Fruit fly (Drosophila melanogaster) whole organism, embryonic: ENCODE results near the gene Gr28a.
A peak's percentile ranks its signal among the peaks of the same experiment; 100 is the strongest.

Experiments used
- Bgb ChIP-seq: fragments of 200-800 bp; sonication (Bioruptor generic); IDR thresholded peaks from 2 replicates; pipeline ENCODE4 v1.3.6; 2022; ENCODE audit warnings: missing biosample characterization, missing genetic modification characterization; ENCODE audit not compliant: partially characterized antibody
- CG1024 ChIP-seq: fragments of 200-800 bp; sonication (Bioruptor generic); IDR thresholded peaks from 2 replicates; pipeline ENCODE4 v1.3.6; 2022; ENCODE audit warnings: missing biosample characterization, missing genetic modification characterization
- CG11093 ChIP-seq: fragments of 200-800 bp; sonication (Bioruptor generic); IDR thresholded peaks from 3 replicates; pipeline ENCODE4 v1.3.6; 2022; ENCODE audit warnings: missing biosample characterization, missing genetic modification characterization
- CG11398 ChIP-seq: fragments of 200-800 bp; sonication (Bioruptor generic); optimal IDR thresholded peaks from 2 replicates; lab custom pipeline; 2016; ENCODE audit warnings: missing biosample characterization, missing genetic modification characterization
- CG11504 ChIP-seq: fragments of 200-800 bp; sonication (Bioruptor generic); optimal IDR thresholded peaks from 3 replicates; lab custom pipeline; 2019; ENCODE audit warnings: missing biosample characterization, mild to moderate bottlenecking, missing genetic modification characterization, moderate library complexity
- CG11723 ChIP-seq: fragments of 200-800 bp; sonication (Bioruptor generic); optimal IDR thresholded peaks from 2 replicates; lab custom pipeline; 2017; ENCODE audit warnings: missing biosample characterization, mild to moderate bottlenecking, missing genetic modification characterization
- CG13123 ChIP-seq: fragments of 200-800 bp; sonication (Bioruptor generic); optimal IDR thresholded peaks from 2 replicates; lab custom pipeline; 2016; ENCODE audit warnings: missing biosample characterization, missing genetic modification characterization
- CG13296 ChIP-seq: fragments of 200-800 bp; sonication (Bioruptor generic); optimal IDR thresholded peaks from 3 replicates; lab custom pipeline; 2018; ENCODE audit warnings: missing biosample characterization, mild to moderate bottlenecking, missing genetic modification characterization
- CG14965 ChIP-seq: fragments of 200-800 bp; sonication (Bioruptor generic); optimal IDR thresholded peaks from 2 replicates; lab custom pipeline; 2016; ENCODE audit warnings: missing biosample characterization, missing genetic modification characterization, borderline replicate concordance
- CG15479 ChIP-seq: fragments of 200-800 bp; sonication (Bioruptor generic); optimal IDR thresholded peaks from 3 replicates; lab custom pipeline; 2019; ENCODE audit warnings: missing biosample characterization, mild to moderate bottlenecking, missing genetic modification characterization, moderate library complexity
- CG17328 ChIP-seq: fragments of 200-800 bp; sonication (Bioruptor generic); IDR thresholded peaks from 2 replicates; pipeline ENCODE4 v1.3.6; 2022; ENCODE audit warnings: missing biosample characterization, missing genetic modification characterization
- CG5180 ChIP-seq: fragments of 200-800 bp; sonication (Bioruptor generic); optimal IDR thresholded peaks from 3 replicates; lab custom pipeline; 2017; ENCODE audit warnings: missing biosample characterization, missing genetic modification characterization, mild to moderate bottlenecking, moderate library complexity, missing genetic modification reagents
- CG7271 ChIP-seq: fragments of 200-800 bp; sonication (Bioruptor generic); optimal IDR thresholded peaks from 2 replicates; lab custom pipeline; 2018; ENCODE audit warnings: missing biosample characterization, mild to moderate bottlenecking, missing genetic modification characterization, moderate library complexity
- CG7357 ChIP-seq: fragments of 200-800 bp; sonication (Bioruptor generic); IDR thresholded peaks from 3 replicates; pipeline ENCODE4 v1.3.6; 2022; ENCODE audit warnings: missing biosample characterization, missing genetic modification characterization
- CG7928 ChIP-seq: fragments of 200-800 bp; sonication (Bioruptor generic); optimal IDR thresholded peaks from 2 replicates; lab custom pipeline; 2017; ENCODE audit warnings: missing biosample characterization, mild to moderate bottlenecking, missing genetic modification characterization
- Doc3 ChIP-seq: fragments of 200-800 bp; sonication (Bioruptor generic); IDR thresholded peaks from 3 replicates; pipeline ENCODE4 v1.3.6; 2022; ENCODE audit warnings: missing biosample characterization, missing genetic modification characterization; ENCODE audit not compliant: partially characterized antibody
- Elba2 ChIP-seq: fragments of 200-800 bp; sonication (Bioruptor generic); optimal IDR thresholded peaks from 3 replicates; lab custom pipeline; 2016; ENCODE audit warnings: missing biosample characterization, missing genetic modification characterization
- Ets65A ChIP-seq: fragments of 200-800 bp; sonication (Bioruptor generic); peaks from one replicate; lab custom pipeline; 2016; ENCODE audit warnings: missing biosample characterization, missing genetic modification characterization
- Fer1 ChIP-seq: fragments of 200-800 bp; sonication (Bioruptor generic); optimal IDR thresholded peaks from 2 replicates; lab custom pipeline; 2017; ENCODE audit warnings: missing biosample characterization, mild to moderate bottlenecking, missing genetic modification characterization
- GATAe ChIP-seq: fragments of 200-800 bp; sonication (Bioruptor generic); conservative IDR thresholded peaks from 2 replicates; pipeline ENCODE4 v1.3.6; 2022; ENCODE audit warnings: missing biosample characterization, missing genetic modification characterization
- Gsc ChIP-seq: fragments of 200-800 bp; sonication (Bioruptor generic); IDR thresholded peaks from 2 replicates; pipeline ENCODE4 v1.3.6; 2022; ENCODE audit warnings: missing biosample characterization, missing genetic modification characterization
- Gug ChIP-seq: fragments of 200-800 bp; sonication (Bioruptor generic); IDR thresholded peaks from 4 replicates; pipeline ENCODE4 v1.3.6; 2022; ENCODE audit warnings: missing biosample characterization, missing genetic modification characterization
- H15 ChIP-seq: fragments of 200-800 bp; sonication (Bioruptor generic); IDR thresholded peaks from 3 replicates; pipeline ENCODE4 v1.3.6; 2022; ENCODE audit warnings: missing biosample characterization, missing genetic modification characterization
- HHEX ChIP-seq: fragments of 200-800 bp; sonication (Bioruptor generic); optimal IDR thresholded peaks from 3 replicates; lab custom pipeline; 2017; ENCODE audit warnings: missing biosample characterization, mild to moderate bottlenecking, missing genetic modification characterization, missing genetic modification reagents
- Jarid2 ChIP-seq: fragments of 200-800 bp; sonication (Bioruptor generic); optimal IDR thresholded peaks from 3 replicates; lab custom pipeline; 2017; ENCODE audit warnings: mild to moderate bottlenecking, missing biosample characterization, missing genetic modification reagents, missing genetic modification characterization
- Nf-YC ChIP-seq: fragments of 200-800 bp; optimal IDR thresholded peaks from 3 replicates; lab custom pipeline; 2019; ENCODE audit warnings: missing biosample characterization, mild to moderate bottlenecking, missing genetic modification characterization, moderate library complexity
- Vsx1 ChIP-seq: fragments of 200-800 bp; sonication (Bioruptor generic); optimal IDR thresholded peaks from 2 replicates; lab custom pipeline; 2017; ENCODE audit warnings: missing biosample characterization, mild to moderate bottlenecking, missing genetic modification characterization, missing genetic modification reagents
- amos ChIP-seq: fragments of 200-800 bp; sonication (Bioruptor generic); IDR thresholded peaks from 2 replicates; pipeline ENCODE4 v1.3.6; 2022; ENCODE audit warnings: missing biosample characterization, missing genetic modification characterization; ENCODE audit not compliant: partially characterized antibody
- ara ChIP-seq: fragments of 200-800 bp; sonication (Bioruptor generic); IDR thresholded peaks from 2 replicates; pipeline ENCODE4 v1.3.6; 2022; ENCODE audit warnings: missing biosample characterization, missing genetic modification characterization
- ato ChIP-seq: fragments of 200-800 bp; sonication (Bioruptor generic); IDR thresholded peaks from 2 replicates; pipeline ENCODE4 v1.3.6; 2022; ENCODE audit warnings: missing biosample characterization, missing genetic modification characterization; ENCODE audit not compliant: partially characterized antibody
- bigmax ChIP-seq: fragments of 200-800 bp; sonication (Bioruptor generic); optimal IDR thresholded peaks from 2 replicates; lab custom pipeline; 2018; ENCODE audit warnings: missing biosample characterization, mild to moderate bottlenecking, missing genetic modification characterization
- corto ChIP-seq: fragments of 200-800 bp; sonication (Bioruptor generic); optimal IDR thresholded peaks from 2 replicates; lab custom pipeline; 2016; ENCODE audit warnings: missing biosample characterization, mild to moderate bottlenecking, missing genetic modification characterization, moderate library complexity
- dan ChIP-seq: fragments of 200-800 bp; sonication (Bioruptor generic); IDR thresholded peaks from 2 replicates; pipeline ENCODE4 v1.3.6; 2022; ENCODE audit warnings: missing biosample characterization, missing genetic modification characterization
- emc ChIP-seq: fragments of 200-800 bp; sonication (Bioruptor generic); optimal IDR thresholded peaks from 2 replicates; lab custom pipeline; 2016; ENCODE audit warnings: missing biosample characterization, missing genetic modification characterization
- fd102C ChIP-seq: fragments of 200-800 bp; sonication (Bioruptor generic); optimal IDR thresholded peaks from 2 replicates; lab custom pipeline; 2018; ENCODE audit warnings: missing biosample characterization, mild to moderate bottlenecking, missing genetic modification characterization, moderate library complexity
- fd64A ChIP-seq: fragments of 200-800 bp; sonication (Bioruptor generic); optimal IDR thresholded peaks from 3 replicates; lab custom pipeline; 2018; ENCODE audit warnings: missing biosample characterization, mild to moderate bottlenecking, missing genetic modification characterization
- gcm2 ChIP-seq: fragments of 200-800 bp; sonication (Bioruptor generic); optimal IDR thresholded peaks from 2 replicates; lab custom pipeline; 2016; ENCODE audit warnings: missing biosample characterization, missing genetic modification characterization
- gfzf ChIP-seq: fragments of 200-800 bp; sonication (Bioruptor generic); optimal IDR thresholded peaks from 2 replicates; lab custom pipeline; 2016; ENCODE audit warnings: missing biosample characterization, mild to moderate bottlenecking, missing genetic modification characterization, moderate library complexity
- grau ChIP-seq: fragments of 200-800 bp; optimal IDR thresholded peaks from 3 replicates; lab custom pipeline; 2019; ENCODE audit warnings: missing biosample characterization, mild to moderate bottlenecking, missing genetic modification characterization, moderate library complexity
- insv ChIP-seq, 2 experiments: fragments of 200-800 bp; sonication (Bioruptor generic); optimal IDR thresholded peaks; 3 replicates each; lab custom pipeline; 2016 to 2018; ENCODE audit warnings: missing biosample characterization in 2 of 2, missing genetic modification characterization in 2 of 2
- kni ChIP-seq: fragments of 200-800 bp; sonication (Bioruptor generic); optimal IDR thresholded peaks from 3 replicates; lab custom pipeline; 2017; ENCODE audit warnings: mild to moderate bottlenecking, missing biosample characterization, missing genetic modification reagents, missing genetic modification characterization
- lmd ChIP-seq: fragments of 200-800 bp; sonication (Bioruptor generic); IDR thresholded peaks from 2 replicates; pipeline ENCODE4 v1.3.6; 2022; ENCODE audit warnings: missing biosample characterization, missing genetic modification characterization
- luna ChIP-seq: fragments of 200-800 bp; sonication (Bioruptor generic); optimal IDR thresholded peaks from 2 replicates; lab custom pipeline; 2016; ENCODE audit warnings: missing biosample characterization, missing genetic modification characterization
- pnt ChIP-seq: fragments of 200-800 bp; sonication (Bioruptor generic); optimal IDR thresholded peaks from 3 replicates; lab custom pipeline; 2016; ENCODE audit warnings: missing biosample characterization, missing genetic modification characterization
- ranshi ChIP-seq: fragments of 200-800 bp; sonication (Bioruptor generic); IDR thresholded peaks from 2 replicates; pipeline ENCODE4 v1.3.6; 2022; ENCODE audit warnings: missing biosample characterization, missing genetic modification characterization
- run ChIP-seq: fragments of 200-800 bp; sonication (Bioruptor generic); optimal IDR thresholded peaks from 3 replicates; lab custom pipeline; 2018; ENCODE audit warnings: missing biosample characterization, mild to moderate bottlenecking, missing genetic modification characterization
- tin ChIP-seq: fragments of 200-800 bp; sonication (Bioruptor generic); optimal IDR thresholded peaks from 3 replicates; lab custom pipeline; 2016; ENCODE audit warnings: missing biosample characterization, missing genetic modification characterization
- unc-4 ChIP-seq: fragments of 200-800 bp; sonication (Bioruptor generic); IDR thresholded peaks from 2 replicates; pipeline ENCODE4 v1.3.6; 2022; ENCODE audit warnings: missing biosample characterization, missing genetic modification characterization; ENCODE audit not compliant: partially characterized antibody
- yki ChIP-seq: fragments of >200 bp; optimal IDR thresholded peaks from 3 replicates; lab custom pipeline; 2018
- zen2 ChIP-seq: fragments of 200-800 bp; sonication (Bioruptor generic); IDR thresholded peaks from 3 replicates; pipeline ENCODE4 v1.3.6; 2022; ENCODE audit warnings: missing biosample characterization, missing genetic modification characterization; ENCODE audit not compliant: partially characterized antibody

The Gr28a gene

DNA sequence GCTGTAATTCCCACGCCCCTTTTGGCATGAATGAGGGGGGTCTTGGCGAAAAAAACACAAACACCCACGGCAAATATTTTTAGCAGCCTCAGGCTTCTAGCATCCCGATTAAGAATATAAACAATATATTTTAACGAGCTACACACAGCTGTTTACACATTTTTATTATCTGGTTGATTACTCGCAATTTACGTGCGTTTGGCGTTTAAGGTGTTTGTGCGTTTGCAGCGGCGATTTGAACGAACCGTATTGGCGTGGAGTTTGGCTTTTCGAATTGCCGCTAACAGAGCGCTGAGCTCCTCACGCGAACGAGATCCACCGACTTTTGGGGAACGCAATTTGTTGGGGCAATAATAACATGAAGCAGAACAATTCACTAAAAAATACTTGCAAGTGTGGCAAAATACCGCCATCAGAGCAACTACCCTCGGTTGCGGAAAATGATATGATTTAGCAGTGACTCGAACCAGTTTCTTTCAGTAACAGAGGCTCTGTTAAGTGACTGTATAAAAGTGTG, 42.0 kb upstream of the Gr28a start, which contains the start of gene Ziz (continued):
- TF ChIP-seq pnt (GFP tag; lab: Kevin White, UChicago) (no peak), corto (no peak), CG11504 (peak; percentile 61), Elba2 (GFP tag; lab: Kevin White, UChicago) (peak; percentile 14), Ets65A (GFP tag; lab: Kevin White, UChicago) (peak; percentile 82), CG17328 (GFP tag; lab: Robert Waterston, UW) (peak; percentile 6; the same call in 1 of the 2 replicates), run (tag; lab: Kevin White, UChicago) (no peak), CG15479 (GFP tag; lab: Kevin White, UChicago) (no peak), tin (no peak), CG11093 (GFP tag; lab: Robert Waterston, UW) (no peak), fd64A (GFP tag; lab: Kevin White, UChicago) (no peak), dan (GFP tag; lab: Robert Waterston, UW) (no peak), kni (GFP tag; lab: Kevin White, UChicago) (no peak), luna (GFP tag; lab: Kevin White, UChicago) (peak; percentile 61), bigmax (GFP tag; lab: Kevin White, UChicago) (peak; percentile 49), HHEX (peak; percentile 52), GATAe (GFP tag; lab: Robert Waterston, UW) (no peak), CG7928 (GFP tag; lab: Kevin White, UChicago) (no peak), Nf-YC (tag; lab: Kevin White, UChicago) (peak; percentile 58), gcm2 (GFP tag; lab: Kevin White, UChicago) (no peak), unc-4 (GFP tag; lab: Robert Waterston, UW) (peak; percentile 56), Jarid2 (GFP tag; lab: Kevin White, UChicago) (peak; percentile 97), ato (peak; percentile 58; the same call in 1 of the 2 replicates), gfzf (GFP tag; lab: Kevin White, UChicago) (peak; percentile 100), H15 (GFP tag; lab: Robert Waterston, UW) (no peak), CG13123 (GFP tag; lab: Kevin White, UChicago) (no peak), CG13296 (GFP tag; lab: Kevin White, UChicago) (peak; percentile 62), emc (no peak), CG11398 (GFP tag; lab: Kevin White, UChicago) (peak; percentile 27), CG5180 (GFP tag; lab: Kevin White, UChicago) (no peak), yki (no peak), amos (peak; percentile 60; the same call in 1 of the 2 replicates), CG7271 (no peak), CG7357 (GFP tag; lab: Robert Waterston, UW) (no peak), ara (no peak), CG14965 (GFP tag; lab: Kevin White, UChicago) (no peak), Fer1 (peak; percentile 69), CG1024 (GFP tag; lab: Robert Waterston, UW) (no peak), grau (peak; percentile 41), Vsx1 (GFP tag; lab: Kevin White, UChicago) (no peak), ranshi (GFP tag; lab: Robert Waterston, UW) (peak; percentile 40; the same call in 1 of the 2 replicates), Doc3 (GFP tag; lab: Robert Waterston, UW) (no peak), lmd (GFP tag; lab: Robert Waterston, UW) (peak; percentile 13; the same call in 1 of the 2 replicates), Bgb (GFP tag; lab: Robert Waterston, UW) (peak; percentile 79), zen2 (no peak), Gsc (GFP tag; lab: Robert Waterston, UW) (no peak), CG11723 (GFP tag; lab: Kevin White, UChicago) (peak; percentile 29), insv (GFP tag; optimal IDR thresholded peaks at IDR 0.05; lab: Kevin White, UChicago) (peak in 1 of 2 experiments; percentile 49), Gug (0 out of 4 replicates have a peak, but pooled peaks have one; percentile 22), fd102C (GFP tag; lab: Kevin White, UChicago) (no peak)
